Fruit fly (Drosophila melanogaster) whole organism, embryonic: ENCODE measurements around the gene bnl.

Source experiments
- Bgb ChIP-seq: fragments of 200-800 bp; sonication (Bioruptor generic); IDR thresholded peaks from 2 replicates; pipeline ENCODE4 v1.3.6; 2022; ENCODE audit warnings: missing biosample characterization, missing genetic modification characterization; ENCODE audit not compliant: partially characterized antibody
- CG10565 ChIP-seq: fragments of 200-800 bp; sonication (Bioruptor generic); optimal IDR thresholded peaks from 3 replicates; lab custom pipeline; 2016; ENCODE audit warnings: missing biosample characterization, mild to moderate bottlenecking, missing genetic modification characterization
- CG11695 ChIP-seq: fragments of 200-800 bp; sonication (Bioruptor generic); IDR thresholded peaks from 3 replicates; pipeline ENCODE4 v1.3.6; 2022; ENCODE audit warnings: missing biosample characterization, missing genetic modification characterization
- CG12744 ChIP-seq: fragments of 200-800 bp; sonication (Bioruptor generic); optimal IDR thresholded peaks from 2 replicates; lab custom pipeline; 2016; ENCODE audit warnings: missing biosample characterization, missing genetic modification characterization
- CG12769 ChIP-seq: fragments of 200-800 bp; sonication (Bioruptor generic); optimal IDR thresholded peaks from 2 replicates; lab custom pipeline; 2019; ENCODE audit warnings: missing biosample characterization, mild to moderate bottlenecking, missing genetic modification characterization, moderate library complexity
- CG14860 ChIP-seq: fragments of 200-800 bp; sonication (Bioruptor generic); IDR thresholded peaks from 3 replicates; pipeline ENCODE4 v1.3.6; 2022; ENCODE audit warnings: missing biosample characterization, missing genetic modification characterization; ENCODE audit not compliant: partially characterized antibody
- CG16813 ChIP-seq: fragments of 200-800 bp; sonication (Bioruptor generic); IDR thresholded peaks from 3 replicates; pipeline ENCODE4 v1.3.6; 2022; ENCODE audit warnings: missing biosample characterization, missing genetic modification characterization; ENCODE audit not compliant: partially characterized antibody
- CG2120 ChIP-seq: fragments of 200-800 bp; sonication (Bioruptor generic); optimal IDR thresholded peaks from 3 replicates; lab custom pipeline; 2016; ENCODE audit warnings: missing biosample characterization, missing genetic modification characterization
- CG30431 ChIP-seq: fragments of 200-800 bp; sonication (Bioruptor generic); optimal IDR thresholded peaks from 2 replicates; lab custom pipeline; 2017; ENCODE audit warnings: missing biosample characterization, missing genetic modification characterization
- CG33557 ChIP-seq: fragments of 200-800 bp; sonication (Bioruptor generic); optimal IDR thresholded peaks from 2 replicates; lab custom pipeline; 2019; ENCODE audit warnings: missing biosample characterization, mild to moderate bottlenecking, missing genetic modification characterization, moderate library complexity
- CG5953 ChIP-seq: fragments of 200-800 bp; sonication (Bioruptor generic); IDR thresholded peaks from 2 replicates; pipeline ENCODE4 v1.3.6; 2022; ENCODE audit warnings: missing biosample characterization, missing genetic modification characterization
- CG6654 ChIP-seq: fragments of 200-800 bp; sonication (Bioruptor generic); optimal IDR thresholded peaks from 2 replicates; lab custom pipeline; 2017; ENCODE audit warnings: missing biosample characterization, mild to moderate bottlenecking, missing genetic modification characterization
- CG6791 ChIP-seq: fragments of 200-800 bp; sonication (Bioruptor generic); IDR thresholded peaks from 3 replicates; pipeline ENCODE4 v1.3.6; 2022; ENCODE audit warnings: missing biosample characterization, missing genetic modification characterization; ENCODE audit not compliant: partially characterized antibody
- CG7372 ChIP-seq: fragments of 200-800 bp; sonication (Bioruptor generic); IDR thresholded peaks from 2 replicates; pipeline ENCODE4 v1.3.6; 2022; ENCODE audit warnings: missing biosample characterization, missing genetic modification characterization
- CG7786 ChIP-seq: fragments of 200-800 bp; sonication (Bioruptor generic); optimal IDR thresholded peaks from 2 replicates; lab custom pipeline; 2016; ENCODE audit warnings: missing biosample characterization, missing genetic modification characterization
- CG7963 ChIP-seq: fragments of 200-800 bp; sonication (Bioruptor generic); IDR thresholded peaks from 3 replicates; pipeline ENCODE4 v1.3.6; 2022; ENCODE audit warnings: missing biosample characterization, missing genetic modification characterization; ENCODE audit not compliant: partially characterized antibody
- CG7987 ChIP-seq: fragments of 200-800 bp; sonication (Bioruptor generic); optimal IDR thresholded peaks from 2 replicates; lab custom pipeline; 2018; ENCODE audit warnings: missing biosample characterization, mild to moderate bottlenecking, missing genetic modification characterization, moderate library complexity
- CG8359 ChIP-seq: fragments of 200-800 bp; sonication (Bioruptor generic); optimal IDR thresholded peaks from 2 replicates; lab custom pipeline; 2017; ENCODE audit warnings: missing biosample characterization, mild to moderate bottlenecking, missing genetic modification characterization, borderline replicate concordance
- CG8478 ChIP-seq: fragments of >200 bp; optimal IDR thresholded peaks from 2 replicates; lab custom pipeline; 2018
- CG8944 ChIP-seq: fragments of 200-800 bp; sonication (Bioruptor generic); optimal IDR thresholded peaks from 3 replicates; lab custom pipeline; 2016; ENCODE audit warnings: missing biosample characterization, missing genetic modification characterization
- CTCF ChIP-seq: fragments of 200-800 bp; sonication (Bioruptor generic); optimal IDR thresholded peaks from 2 replicates; lab custom pipeline; 2017; ENCODE audit warnings: missing biosample characterization, mild to moderate bottlenecking, missing genetic modification characterization, moderate library complexity
- Dll ChIP-seq: fragments of 200-800 bp; sonication (Bioruptor generic); IDR thresholded peaks from 4 replicates; pipeline ENCODE4 v1.3.6; 2022; ENCODE audit warnings: missing biosample characterization, missing genetic modification characterization; ENCODE audit not compliant: partially characterized antibody
- Elba2 ChIP-seq: fragments of 200-800 bp; sonication (Bioruptor generic); optimal IDR thresholded peaks from 3 replicates; lab custom pipeline; 2016; ENCODE audit warnings: missing biosample characterization, missing genetic modification characterization
- Gug ChIP-seq: fragments of 200-800 bp; sonication (Bioruptor generic); IDR thresholded peaks from 4 replicates; pipeline ENCODE4 v1.3.6; 2022; ENCODE audit warnings: missing biosample characterization, missing genetic modification characterization
- Med ChIP-seq: fragments of 200-800 bp; sonication (Bioruptor generic); peaks from one replicate; lab custom pipeline; 2016; ENCODE audit warnings: missing biosample characterization, missing genetic modification characterization, mild to moderate bottlenecking, inconsistent platforms, moderate library complexity
- Rx ChIP-seq: fragments of 200-800 bp; sonication (Bioruptor generic); IDR thresholded peaks from 2 replicates; pipeline ENCODE4 v1.3.6; 2022; ENCODE audit warnings: missing biosample characterization, missing genetic modification characterization
- Sox102F ChIP-seq: fragments of 200-800 bp; sonication (Bioruptor generic); optimal IDR thresholded peaks from 2 replicates; lab custom pipeline; 2018; ENCODE audit warnings: missing biosample characterization, mild to moderate bottlenecking, missing genetic modification characterization, moderate library complexity
- Tbp ChIP-seq: fragments of >200 bp; optimal IDR thresholded peaks from 2 replicates; lab custom pipeline; 2018; ENCODE audit warnings: missing biosample characterization, missing genetic modification characterization
- amos ChIP-seq: fragments of 200-800 bp; sonication (Bioruptor generic); IDR thresholded peaks from 2 replicates; pipeline ENCODE4 v1.3.6; 2022; ENCODE audit warnings: missing biosample characterization, missing genetic modification characterization; ENCODE audit not compliant: partially characterized antibody
- croc ChIP-seq: fragments of 200-800 bp; sonication (Bioruptor generic); conservative IDR thresholded peaks from 3 replicates; pipeline ENCODE4 v1.3.6; 2022; ENCODE audit warnings: missing biosample characterization, missing genetic modification characterization
- cwo ChIP-seq: fragments of 200-800 bp; sonication (Bioruptor generic); optimal IDR thresholded peaks from 3 replicates; lab custom pipeline; 2017; ENCODE audit warnings: missing biosample characterization, missing genetic modification characterization, mild to moderate bottlenecking, moderate library complexity, missing genetic modification reagents
- da ChIP-seq: fragments of 200-800 bp; sonication (Bioruptor generic); optimal IDR thresholded peaks from 2 replicates; lab custom pipeline; 2016; ENCODE audit warnings: missing biosample characterization, missing genetic modification characterization
- dysf ChIP-seq: fragments of 200-800 bp; sonication (Bioruptor generic); IDR thresholded peaks from 3 replicates; pipeline ENCODE4 v1.3.6; 2022; ENCODE audit warnings: missing biosample characterization, missing genetic modification characterization
- h ChIP-seq: fragments of >200 bp; optimal IDR thresholded peaks from 2 replicates; lab custom pipeline; 2017
- ken ChIP-seq: fragments of 200-800 bp; sonication (Bioruptor generic); IDR thresholded peaks from 3 replicates; pipeline ENCODE4 v1.3.6; 2022; ENCODE audit warnings: missing biosample characterization, missing genetic modification characterization
- kni ChIP-seq: fragments of 200-800 bp; sonication (Bioruptor generic); optimal IDR thresholded peaks from 3 replicates; lab custom pipeline; 2017; ENCODE audit warnings: mild to moderate bottlenecking, missing biosample characterization, missing genetic modification reagents, missing genetic modification characterization
- knrl ChIP-seq: fragments of 200-800 bp; sonication (Bioruptor generic); IDR thresholded peaks from 3 replicates; pipeline ENCODE4 v1.3.6; 2022; ENCODE audit warnings: missing biosample characterization, missing genetic modification characterization; ENCODE audit not compliant: partially characterized antibody
- luna ChIP-seq: fragments of 200-800 bp; sonication (Bioruptor generic); optimal IDR thresholded peaks from 2 replicates; lab custom pipeline; 2016; ENCODE audit warnings: missing biosample characterization, missing genetic modification characterization
- sens ChIP-seq: fragments of 200-800 bp; sonication (Bioruptor generic); peaks from one replicate; lab custom pipeline; 2016; ENCODE audit warnings: missing biosample characterization, missing genetic modification characterization
- slp2 ChIP-seq: fragments of 200-800 bp; sonication (Bioruptor generic); optimal IDR thresholded peaks from 2 replicates; lab custom pipeline; 2016; ENCODE audit warnings: missing biosample characterization, missing genetic modification characterization
- stwl ChIP-seq: fragments of 200-800 bp; sonication (Bioruptor generic); optimal IDR thresholded peaks from 3 replicates; lab custom pipeline; 2018; ENCODE audit warnings: missing biosample characterization, mild to moderate bottlenecking, missing genetic modification characterization, moderate library complexity
- vnd ChIP-seq: fragments of 200-800 bp; sonication (Bioruptor generic); IDR thresholded peaks from 3 replicates; pipeline ENCODE4 v1.3.6; 2022; ENCODE audit warnings: missing biosample characterization, missing genetic modification characterization; ENCODE audit not compliant: partially characterized antibody

Gene bnl

dm6 chr3R:19778065-19778800 lies 58.4 kb downstream of the bnl start, which contains the start of gene Acsx2 (continued):
- TF ChIP-seq CTCF (GFP tag; lab: Kevin White, UChicago), result peak; percentile 90

- TF ChIP-seq Dll (GFP tag; lab: Robert Waterston, UW) (no peak), sens (GFP tag; lab: Kevin White, UChicago) (no peak), cwo (GFP tag; lab: Kevin White, UChicago) (no peak), CG7372 (no peak)
These were observed 59.4 kb downstream of the bnl start, which contains the start of gene Acsx1R for dm6 chr3R:19777180-19777579. Gene Acsx1R (minus strand): TSS chr3R:19777280.

DNA sequence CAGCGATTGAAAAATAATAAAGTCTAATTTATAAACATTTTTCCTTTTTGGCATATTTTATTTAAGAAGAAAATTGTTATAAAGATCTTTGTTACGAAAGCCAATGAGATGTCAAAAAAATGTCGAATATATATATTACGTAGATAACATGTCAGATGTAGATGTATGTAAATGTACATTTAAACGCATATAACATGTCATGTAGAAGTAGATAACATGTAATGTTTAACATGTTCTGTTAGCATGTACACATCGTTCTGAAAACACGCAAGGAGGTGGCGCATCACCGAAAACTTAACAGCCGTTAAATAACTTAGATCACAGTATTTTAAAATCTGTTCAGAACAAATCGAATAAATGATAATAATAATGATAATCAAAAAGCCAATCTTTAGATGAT lies 62.5 kb downstream of the bnl start:
- TF ChIP-seq Elba2 (GFP tag; lab: Kevin White, UChicago), result no peak
- TF ChIP-seq slp2 (GFP tag; lab: Kevin White, UChicago), result no peak
- no peak for TF ChIP-seq CG8359 (GFP tag; lab: Kevin White, UChicago)
- TF ChIP-seq Bgb (GFP tag; lab: Robert Waterston, UW), result peak; percentile 86
- TF ChIP-seq da (GFP tag; lab: Kevin White, UChicago), result no peak
- TF ChIP-seq Tbp (GFP tag; lab: Kevin White, UChicago), result no peak
- no peak for TF ChIP-seq CG30431 (GFP tag; lab: Kevin White, UChicago)
- peak; percentile 84 for TF ChIP-seq CTCF (GFP tag; lab: Kevin White, UChicago)
- TF ChIP-seq knrl (GFP tag; lab: Robert Waterston, UW), result peak; percentile 68
- TF ChIP-seq CG16813, result peak; percentile 54
- peak; percentile 35 for TF ChIP-seq stwl (tag; lab: Kevin White, UChicago)
- no peak for TF ChIP-seq ken (GFP tag; lab: Robert Waterston, UW)
- TF ChIP-seq luna, result no peak
- no peak for TF ChIP-seq CG7786 (GFP tag; lab: Kevin White, UChicago)
- TF ChIP-seq CG8478 (lab: Kevin White, UChicago), result no peak
- no peak for TF ChIP-seq kni
- peak; percentile 63 for TF ChIP-seq amos (GFP tag; lab: Robert Waterston, UW)
- peak; percentile 50; the same call in 2 of the 3 replicates for TF ChIP-seq vnd (GFP tag; lab: Robert Waterston, UW)
- no peak for TF ChIP-seq Gug (GFP tag; lab: Robert Waterston, UW)
- TF ChIP-seq CG12744, result no peak
- TF ChIP-seq CG6654 (GFP tag; lab: Kevin White, UChicago), result no peak
- no peak for TF ChIP-seq CG2120
- 0 out of 3 replicates have a peak, but pooled peaks have one; percentile 44 for TF ChIP-seq CG7963
- peak; percentile 50; the same call in 1 of the 3 replicates for TF ChIP-seq CG14860 (GFP tag; lab: Robert Waterston, UW)
- TF ChIP-seq CG10565 (GFP tag; lab: Kevin White, UChicago), result no peak
- no peak for TF ChIP-seq CG33557
- TF ChIP-seq h, result no peak
- TF ChIP-seq Rx (GFP tag; lab: Robert Waterston, UW), result no peak
- no peak for TF ChIP-seq Med (GFP tag; lab: Kevin White, UChicago)
- TF ChIP-seq Sox102F (GFP tag; lab: Kevin White, UChicago), result no peak
- no peak for TF ChIP-seq CG8944 (GFP tag; lab: Kevin White, UChicago)
- TF ChIP-seq CG12769 (tag; lab: Kevin White, UChicago), result no peak
- no peak for TF ChIP-seq dysf (GFP tag; lab: Robert Waterston, UW)
- TF ChIP-seq croc (GFP tag; lab: Robert Waterston, UW), result no peak
- no peak for TF ChIP-seq CG5953 (GFP tag; lab: Robert Waterston, UW)
- TF ChIP-seq CG11695, result no peak
- no peak for TF ChIP-seq CG7987 (GFP tag; lab: Kevin White, UChicago)
- TF ChIP-seq CG6791 (GFP tag; lab: Robert Waterston, UW), result peak; percentile 40; the same call in 1 of the 3 replicates
